Fruit fly (Drosophila melanogaster) Kc167 (cell line): ENCODE measurements around the gene CG34180.

Experiments
- Myc ChIP-seq: fragments of >200 bp; optimal IDR thresholded peaks from 2 replicates; lab custom pipeline; 2017; ENCODE audit warnings: missing external identifiers
- Sin3A ChIP-seq: fragments of >200 bp; optimal IDR thresholded peaks from 2 replicates; lab custom pipeline; 2018; ENCODE audit warnings: missing external identifiers
- h ChIP-seq: fragments of >200 bp; optimal IDR thresholded peaks from 3 replicates; lab custom pipeline; 2018; ENCODE audit warnings: missing external identifiers
- psq ChIP-seq: fragments of >200 bp; optimal IDR thresholded peaks from 2 replicates; lab custom pipeline; 2017; ENCODE audit warnings: missing external identifiers
- ttk ChIP-seq: sonication (Bioruptor generic); optimal IDR thresholded peaks from 2 replicates; lab custom pipeline; 2017; ENCODE audit warnings: missing external identifiers

DNA sequence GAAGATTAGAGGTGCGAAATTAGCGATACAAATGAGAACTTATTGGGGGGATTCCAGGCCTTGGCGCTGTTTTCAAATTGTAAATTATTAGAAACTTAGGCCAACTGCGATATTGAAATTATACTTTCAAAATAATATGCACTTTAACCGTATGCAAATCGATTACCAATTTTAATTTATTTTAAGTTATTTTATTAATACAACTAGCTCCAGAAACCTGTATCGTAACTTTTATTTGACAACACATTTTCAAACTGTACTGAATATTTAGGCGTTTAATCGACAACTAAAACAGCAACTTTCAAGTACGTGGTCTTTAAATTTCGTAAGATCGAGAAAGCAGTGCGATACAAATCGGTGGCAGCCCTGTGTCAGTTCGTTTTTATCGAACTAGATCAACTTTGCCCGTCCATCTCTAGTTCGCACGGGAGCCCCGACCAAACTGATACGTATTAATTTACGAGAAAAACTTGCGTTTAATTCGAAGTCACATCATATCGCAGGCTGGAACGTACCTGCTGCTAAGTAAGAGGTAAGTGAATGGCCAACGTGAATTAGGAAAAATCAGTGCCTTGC lies 10.4 kb downstream of the CG34180 start, which contains the start of the genes CG9154 and Kr-h2:
- TF ChIP-seq Sin3A (lab: Kevin White, UChicago) = no peak
- no peak for TF ChIP-seq ttk
- no peak for TF ChIP-seq h (lab: Kevin White, UChicago)
- no peak for TF ChIP-seq psq
- TF ChIP-seq Myc (lab: Kevin White, UChicago) = no peak
